Worm (Caenorhabditis elegans): ENCODE results near the gene mpst-2.

- no peak for TF ChIP-seq ceh-82 (tag; optimal IDR thresholded peaks at IDR 0.05)
- TF ChIP-seq unc-62 (GFP tag; optimal IDR thresholded peaks at IDR 0.05): no peak
- TF ChIP-seq nhr-23 (tag; optimal IDR thresholded peaks at IDR 0.05): peak; percentile 54
- no peak for TF ChIP-seq fos-1 (tag; optimal IDR thresholded peaks at IDR 0.05)
- no peak for TF ChIP-seq fkh-10 (GFP tag; optimal IDR thresholded peaks at IDR 0.05)
- TF ChIP-seq nhr-76 (tag; optimal IDR thresholded peaks at IDR 0.05): no peak
- no peak for TF ChIP-seq nhr-25 (tag; optimal IDR thresholded peaks at IDR 0.05)
- no peak for TF ChIP-seq tbx-2 (tag; optimal IDR thresholded peaks at IDR 0.05)
- TF ChIP-seq skn-1 (tag; optimal IDR thresholded peaks at IDR 0.05): no peak
- no peak for TF ChIP-seq elt-3 (tag; optimal IDR thresholded peaks at IDR 0.05)
These were observed 15.9 kb downstream of the mpst-2 start for ce11 chrV:14877242-14877819.
